Worm (Caenorhabditis elegans): ENCODE data around the gene alh-9.

Gene alh-9

ce11 chrIII:5874263-5874662 is 18.4 kb downstream of the alh-9 start:
- TF ChIP-seq lin-35 (GFP tag; optimal IDR thresholded peaks at IDR 0.05) (peak in 1 of 3 experiments; percentile 56), madf-6 (GFP tag; IDR thresholded peaks at IDR 0.05) (peak; percentile 11; the same call in 1 of the 2 replicates), cebp-1 (GFP tag; IDR thresholded peaks at IDR 0.05) (no peak), cebp-1 (tag; optimal IDR thresholded peaks at IDR 0.05) (peak; percentile 21), ceh-100 (GFP tag; IDR thresholded peaks at IDR 0.05) (no peak), cebp-2 (GFP tag; IDR thresholded peaks at IDR 0.05) (no peak; the same call in 1 of the 2 replicates), bed-2 (GFP tag; IDR thresholded peaks at IDR 0.05) (no peak), C17E4.6 (GFP tag; IDR thresholded peaks at IDR 0.05) (no peak), nhr-179 (tag; optimal IDR thresholded peaks at IDR 0.05) (no peak), nfyb-1 (GFP tag; IDR thresholded peaks at IDR 0.05) (peak; percentile 62), ztf-28 (GFP tag; IDR thresholded peaks at IDR 0.05) (no peak), tbp1 (GFP tag; optimal IDR thresholded peaks at IDR 0.05) (peak; percentile 4), attf-3 (GFP tag; conservative IDR thresholded peaks at IDR 0.05) (no peak), let-607 (tag; optimal IDR thresholded peaks at IDR 0.05) (peak in 1 of 2 experiments; percentile 58), nhr-90 (tag; optimal IDR thresholded peaks at IDR 0.05) (peak; percentile 57), tbx-9 (tag; optimal IDR thresholded peaks at IDR 0.05; ENCODE audit: borderline replicate concordance) (no peak), ztf-18 (tag; optimal IDR thresholded peaks at IDR 0.05) (no peak), lin-26 (GFP tag; IDR thresholded peaks at IDR 0.05) (peak; percentile 73; the same call in 1 of the 2 replicates), ztf-25 (GFP tag; IDR thresholded peaks at IDR 0.05) (no peak), Y56A3A.18 (GFP tag; IDR thresholded peaks at IDR 0.05) (no peak), ztf-26 (tag; optimal IDR thresholded peaks at IDR 0.05) (no peak), F55B11.4 (tag; optimal IDR thresholded peaks at IDR 0.05; ENCODE audit: borderline replicate concordance, insufficient read depth) (no peak), lin-54 (GFP tag; optimal IDR thresholded peaks at IDR 0.05) (peak; percentile 19), nfya-1 (tag; optimal IDR thresholded peaks at IDR 0.05; ENCODE audit: borderline replicate concordance, insufficient read depth) (no peak), hlh-26 (GFP tag; conservative IDR thresholded peaks at IDR 0.05) (no peak), ZK185.1 (tag; optimal IDR thresholded peaks at IDR 0.05; ENCODE audit: poor library complexity, severe bottlenecking) (peak; percentile 42), sdz-38 (tag; optimal IDR thresholded peaks at IDR 0.05) (peak; percentile 12), hrde-1 (tag; optimal IDR thresholded peaks at IDR 0.05; ENCODE audit: borderline replicate concordance) (peak; percentile 68), ceh-27 (GFP tag; optimal IDR thresholded peaks at IDR 0.05) (no peak), ets-4 (GFP tag; optimal IDR thresholded peaks at IDR 0.05) (no peak), nhr-80 (tag; optimal IDR thresholded peaks at IDR 0.05) (peak; percentile 67), ekl-4 (GFP tag; IDR thresholded peaks at IDR 0.05) (peak; percentile 65), hmg-20 (GFP tag; IDR thresholded peaks at IDR 0.05) (no peak), ztf-6 (GFP tag; IDR thresholded peaks at IDR 0.05) (no peak), pbrm-1 (GFP tag; IDR thresholded peaks at IDR 0.05) (peak; percentile 16; the same call in 1 of the 2 replicates), chd-7 (tag; optimal IDR thresholded peaks at IDR 0.05) (no peak), F49E8.2 (tag; optimal IDR thresholded peaks at IDR 0.05; ENCODE audit: insufficient read depth) (no peak), attf-6 (GFP tag; IDR thresholded peaks at IDR 0.05) (no peak), hsf-1 (GFP tag; IDR thresholded peaks at IDR 0.05) (no peak), B0336.3 (GFP tag; IDR thresholded peaks at IDR 0.05) (peak; percentile 67), athp-1 (tag; optimal IDR thresholded peaks at IDR 0.05) (no peak), F39B2.1 (GFP tag; IDR thresholded peaks at IDR 0.05) (no peak), nhr-27 (tag; optimal IDR thresholded peaks at IDR 0.05) (no peak), F22D6.2 (tag; optimal IDR thresholded peaks at IDR 0.05) (no peak), lir-1 (GFP tag; conservative IDR thresholded peaks at IDR 0.05) (no peak), madf-3 (GFP tag; IDR thresholded peaks at IDR 0.05) (peak; percentile 69; the same call in 1 of the 2 replicates), somi-1 (GFP tag; optimal IDR thresholded peaks at IDR 0.05) (peak; percentile 57), madf-10 (tag; optimal IDR thresholded peaks at IDR 0.05) (peak; percentile 38), mes-4 (tag; optimal IDR thresholded peaks at IDR 0.05) (no peak)

All from whole organism, young adult.